Fruit fly (Drosophila melanogaster): Measurements from ENCODE around the gene Edem2.
A peak's percentile ranks its signal among the peaks of the same experiment; 100 is the strongest.

Gene Edem2

DNA sequence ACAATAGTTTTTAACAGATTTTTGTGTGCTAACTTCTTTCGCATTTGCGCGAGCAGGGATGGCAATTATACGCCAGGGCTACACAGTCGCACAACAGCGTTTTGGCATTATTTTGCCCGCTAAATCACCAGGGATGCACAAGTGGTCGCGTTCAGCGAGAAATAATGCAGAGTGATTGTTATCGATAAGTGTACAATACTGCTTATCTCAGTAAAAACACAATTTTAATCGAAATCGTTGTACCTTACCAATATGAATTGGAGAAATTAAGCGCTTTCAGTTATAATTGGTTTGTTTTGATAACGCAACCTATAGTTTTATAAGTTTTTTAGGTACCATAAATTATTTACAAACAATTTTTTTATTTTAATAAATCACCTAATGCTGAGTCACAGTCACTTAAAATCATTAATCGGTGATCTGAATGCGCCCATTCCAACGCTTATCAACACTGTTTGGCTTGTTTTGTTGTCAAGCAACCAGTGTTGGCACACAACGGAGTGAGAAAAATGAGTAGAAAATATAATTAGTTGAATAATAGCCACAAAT, 15.2 kb upstream of the Edem2 start, which contains the start of the genes Sfmbt and CG5439:
Gene Sfmbt, minus strand, starts transcription at position 85 of the 549 bp plus-strand sequence.
Gene CG5439, plus strand, starts transcription at position 450 of the 549 bp plus-strand sequence.
- peak; percentile 84 for TF ChIP-seq h (GFP tag; optimal IDR thresholded peaks at IDR 0.05)
- peak in 1 of 2 experiments; percentile 87 for TF ChIP-seq foxo (GFP tag; optimal IDR thresholded peaks at IDR 0.05)
- no peak for TF ChIP-seq Rel (GFP tag; optimal IDR thresholded peaks at IDR 0.05)
- TF ChIP-seq Rel (tag; optimal IDR thresholded peaks at IDR 0.05): peak; percentile 31
- peak; percentile 77 for TF ChIP-seq rgr (GFP tag; optimal IDR thresholded peaks at IDR 0.05)
- no peak for TF ChIP-seq lola (GFP tag; optimal IDR thresholded peaks at IDR 0.05)
- peak; percentile 76 for TF ChIP-seq Sp1 (GFP tag; optimal IDR thresholded peaks at IDR 0.05)
- no peak for TF ChIP-seq Vsx2 (GFP tag; optimal IDR thresholded peaks at IDR 0.05; ENCODE audit: partially characterized antibody)
- TF ChIP-seq Jra (GFP tag; optimal IDR thresholded peaks at IDR 0.05): no peak
- TF ChIP-seq Hnf4 (GFP tag; optimal IDR thresholded peaks at IDR 0.05): no peak
- TF ChIP-seq psq (GFP tag; optimal IDR thresholded peaks at IDR 0.05): peak; percentile 68
- peak; percentile 81 for TF ChIP-seq fru (GFP tag; optimal IDR thresholded peaks at IDR 0.05)
- peak; percentile 63 for TF ChIP-seq GATAd (GFP tag; optimal IDR thresholded peaks at IDR 0.05)
- peak; percentile 78 for TF ChIP-seq dsf (GFP tag; optimal IDR thresholded peaks at IDR 0.05; ENCODE audit: borderline replicate concordance)
- TF ChIP-seq CG32264 (GFP tag; optimal IDR thresholded peaks at IDR 0.05): peak; percentile 40
- peak; percentile 76 for TF ChIP-seq ey (GFP tag; optimal IDR thresholded peaks at IDR 0.05)
- TF ChIP-seq CG9705 (GFP tag; optimal IDR thresholded peaks at IDR 0.05): peak; percentile 77
- peak; percentile 79 for TF ChIP-seq sv (GFP tag; optimal IDR thresholded peaks at IDR 0.05)
- peak; percentile 86 for TF ChIP-seq Hr83 (GFP tag; optimal IDR thresholded peaks at IDR 0.05; ENCODE audit: poor library complexity, severe bottlenecking)
- TF ChIP-seq HLH106 (tag; optimal IDR thresholded peaks at IDR 0.05): peak; percentile 84
- TF ChIP-seq Mio (GFP tag; optimal IDR thresholded peaks at IDR 0.05): peak; percentile 41
- TF ChIP-seq br (GFP tag; optimal IDR thresholded peaks at IDR 0.05): peak; percentile 76
- no peak for TF ChIP-seq sage (GFP tag; optimal IDR thresholded peaks at IDR 0.05)
- peak; percentile 73 for TF ChIP-seq OdsH (GFP tag; optimal IDR thresholded peaks at IDR 0.05)
- TF ChIP-seq jim (GFP tag; optimal IDR thresholded peaks at IDR 0.05): no peak

DNA sequence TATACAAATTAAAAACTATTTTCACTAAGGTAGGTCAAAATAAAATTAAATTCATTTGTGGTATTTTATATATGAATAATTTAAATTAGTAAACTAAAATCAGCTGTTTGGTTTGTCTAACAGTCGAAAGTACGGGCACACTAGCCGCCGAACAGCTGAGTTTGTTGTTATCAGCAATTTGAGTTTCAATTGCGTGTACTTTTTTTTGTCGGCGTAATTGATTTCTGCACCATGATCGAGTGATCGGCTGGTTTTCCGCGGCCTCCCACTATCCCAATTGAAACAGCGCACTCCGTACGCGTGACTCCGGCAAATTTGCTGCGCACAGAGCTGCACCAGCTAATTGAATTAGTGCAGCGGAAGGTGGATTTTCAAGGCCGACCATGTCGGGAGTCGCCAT, 12.9 kb upstream of the Edem2 start, which contains the start of gene Alg7:
Gene Alg7, plus strand, starts transcription at position 153 of the 400 bp plus-strand sequence.
- TF ChIP-seq Rel (GFP tag; optimal IDR thresholded peaks at IDR 0.05) (no peak), Rel (tag; optimal IDR thresholded peaks at IDR 0.05) (peak; percentile 97), woc (GFP tag; optimal IDR thresholded peaks at IDR 0.05) (no peak), Abd-B (GFP tag; optimal IDR thresholded peaks at IDR 0.05) (no peak), HLH106 (tag; optimal IDR thresholded peaks at IDR 0.05) (no peak)

DNA sequence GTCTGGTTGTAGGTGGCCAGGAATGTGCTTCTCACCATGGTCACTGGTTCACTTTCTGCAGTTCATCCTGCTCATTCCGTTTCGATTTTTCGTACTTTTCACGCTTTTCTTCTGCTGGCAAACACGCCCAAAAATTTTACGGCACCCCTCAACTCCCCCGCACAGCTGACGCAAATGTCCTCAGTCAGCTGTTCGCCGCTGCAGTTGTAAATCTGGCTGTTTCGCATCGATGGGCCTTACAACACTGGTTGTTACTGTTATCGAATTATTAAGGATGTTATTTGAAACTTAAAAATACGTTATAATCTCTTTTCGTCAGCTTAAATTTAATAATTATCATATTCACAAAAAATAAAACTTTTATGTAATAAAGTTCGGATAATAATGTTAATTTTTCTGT, 9.6 kb upstream of the Edem2 start, which contains the start of gene Mgat3:
Gene Mgat3, minus strand, starts transcription at position 182 of the 400 bp plus-strand sequence.
- TF ChIP-seq rgr (GFP tag; optimal IDR thresholded peaks at IDR 0.05) (no peak), Vsx2 (GFP tag; optimal IDR thresholded peaks at IDR 0.05; ENCODE audit: partially characterized antibody) (no peak), ey (GFP tag; optimal IDR thresholded peaks at IDR 0.05) (no peak), sv (GFP tag; optimal IDR thresholded peaks at IDR 0.05) (no peak), sage (GFP tag; optimal IDR thresholded peaks at IDR 0.05) (no peak), brk (GFP tag; optimal IDR thresholded peaks at IDR 0.05) (no peak), usp (GFP tag; optimal IDR thresholded peaks at IDR 0.05) (no peak), Rel (GFP tag; optimal IDR thresholded peaks at IDR 0.05) (no peak), Rel (tag; optimal IDR thresholded peaks at IDR 0.05) (no peak), GATAd (GFP tag; optimal IDR thresholded peaks at IDR 0.05) (no peak)

DNA sequence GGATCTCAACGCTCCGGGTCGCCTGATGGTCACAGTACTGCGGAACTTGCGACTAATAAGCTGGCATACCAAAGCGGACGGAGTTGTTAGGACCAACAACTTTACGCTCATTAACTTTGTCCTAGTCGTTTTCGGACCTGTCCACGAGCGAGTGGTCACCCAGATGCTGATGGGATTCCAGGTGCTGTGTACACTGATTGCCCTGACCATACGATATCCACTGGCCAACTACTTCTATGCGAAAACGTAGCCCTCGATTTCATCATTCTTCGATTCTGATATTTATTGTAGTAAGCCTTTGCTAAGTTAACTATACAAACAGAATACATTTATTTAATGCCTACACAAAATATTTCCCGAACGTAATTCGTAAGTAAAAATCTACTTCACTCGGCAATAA, 8.9 kb upstream of the Edem2 start, which contains the start of gene Rsph1:
Gene Rsph1, plus strand, starts transcription at position 301 of the 400 bp plus-strand sequence.
- TF ChIP-seq brk (GFP tag; optimal IDR thresholded peaks at IDR 0.05) (no peak), woc (GFP tag; optimal IDR thresholded peaks at IDR 0.05) (no peak), GATAd (GFP tag; optimal IDR thresholded peaks at IDR 0.05) (no peak), jim (GFP tag; optimal IDR thresholded peaks at IDR 0.05) (no peak), h (GFP tag; optimal IDR thresholded peaks at IDR 0.05) (no peak), usp (GFP tag; optimal IDR thresholded peaks at IDR 0.05) (no peak)

DNA sequence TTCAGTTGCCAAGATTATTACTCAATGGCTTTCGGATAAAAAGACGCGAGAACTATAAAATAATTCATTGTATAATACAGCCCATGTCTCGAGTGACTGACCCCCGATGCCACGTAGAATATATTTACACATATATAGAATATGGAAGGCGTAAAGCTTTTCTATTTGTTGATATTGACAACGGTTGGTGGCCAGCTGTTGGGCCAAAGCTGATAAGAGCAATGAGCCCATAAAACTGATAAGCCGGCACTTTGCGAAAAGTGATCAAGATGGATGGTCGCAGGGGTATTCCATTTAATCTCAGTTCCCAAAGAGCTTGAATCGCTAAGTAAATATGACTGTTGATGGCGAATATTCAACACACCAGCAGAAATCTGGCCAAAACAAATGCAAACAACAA, 1.5 kb upstream of the Edem2 start:
- TF ChIP-seq br (GFP tag; optimal IDR thresholded peaks at IDR 0.05): peak; percentile 11
- no peak for TF ChIP-seq dmrt93B (GFP tag; optimal IDR thresholded peaks at IDR 0.05)
- no peak for TF ChIP-seq lola (GFP tag; optimal IDR thresholded peaks at IDR 0.05)
- no peak for TF ChIP-seq jim (GFP tag; optimal IDR thresholded peaks at IDR 0.05)
- no peak for TF ChIP-seq woc (GFP tag; optimal IDR thresholded peaks at IDR 0.05)
- TF ChIP-seq Hnf4 (GFP tag; optimal IDR thresholded peaks at IDR 0.05): no peak
- no peak for TF ChIP-seq CrebA (GFP tag; optimal IDR thresholded peaks at IDR 0.05; ENCODE audit: borderline replicate concordance)
- no peak for TF ChIP-seq dl (GFP tag; optimal IDR thresholded peaks at IDR 0.05; ENCODE audit: insufficient read depth in 1 of 2, partially characterized antibody in 2 of 2)
- no peak for TF ChIP-seq pan (optimal IDR thresholded peaks at IDR 0.05)
- TF ChIP-seq ey (GFP tag; optimal IDR thresholded peaks at IDR 0.05): no peak
- TF ChIP-seq CG32264 (GFP tag; optimal IDR thresholded peaks at IDR 0.05): no peak
- no peak for TF ChIP-seq GATAd (GFP tag; optimal IDR thresholded peaks at IDR 0.05)
- no peak for TF ChIP-seq Mio (GFP tag; optimal IDR thresholded peaks at IDR 0.05)
- no peak for TF ChIP-seq Vsx2 (GFP tag; optimal IDR thresholded peaks at IDR 0.05; ENCODE audit: partially characterized antibody)
- no peak for TF ChIP-seq Dif (GFP tag; optimal IDR thresholded peaks at IDR 0.05; ENCODE audit: partially characterized antibody)
- TF ChIP-seq brk (GFP tag; optimal IDR thresholded peaks at IDR 0.05): no peak
- TF ChIP-seq rgr (GFP tag; optimal IDR thresholded peaks at IDR 0.05): peak; percentile 1
- TF ChIP-seq sv (GFP tag; optimal IDR thresholded peaks at IDR 0.05): no peak
- TF ChIP-seq sage (GFP tag; optimal IDR thresholded peaks at IDR 0.05): no peak
- TF ChIP-seq Abd-B (GFP tag; optimal IDR thresholded peaks at IDR 0.05): no peak
- peak; percentile 49 for TF ChIP-seq Sp1 (GFP tag; optimal IDR thresholded peaks at IDR 0.05)
- TF ChIP-seq Hr78 (GFP tag; optimal IDR thresholded peaks at IDR 0.05): no peak
- TF ChIP-seq h (GFP tag; optimal IDR thresholded peaks at IDR 0.05): peak; percentile 43
- no peak for TF ChIP-seq Dfd (GFP tag; optimal IDR thresholded peaks at IDR 0.05)
- TF ChIP-seq Myc (optimal IDR thresholded peaks at IDR 0.05): no peak
- no peak for TF ChIP-seq OdsH (GFP tag; optimal IDR thresholded peaks at IDR 0.05)

All from whole organism, wandering third instar larva.